Worm (Caenorhabditis elegans) whole organism, L3 larva: Measurements from ENCODE around the gene srh-127.

Experiments
- R02D3.7 ChIP-seq: fragments of 150-350 bp; optimal IDR thresholded peaks from 2 replicates; lab custom pipeline; 2014; ENCODE audit warnings: missing biosample characterization, missing genetic modification characterization
- aly-2 ChIP-seq: fragments of 150-350 bp; optimal IDR thresholded peaks from 2 replicates; lab custom pipeline; 2014; ENCODE audit warnings: missing biosample characterization, missing genetic modification characterization
- ceh-82 ChIP-seq: fragments of 150-350 bp; optimal IDR thresholded peaks from 2 replicates; lab custom pipeline; 2014; ENCODE audit warnings: missing biosample characterization, missing genetic modification characterization
- ceh-9 ChIP-seq: sonication (generic microtip); optimal IDR thresholded peaks from 2 replicates; lab custom pipeline; 2018; ENCODE audit warnings: missing biosample characterization, missing genetic modification characterization
- daf-12 ChIP-seq: fragments of 150-350 bp; optimal IDR thresholded peaks from 2 replicates; lab custom pipeline; 2014; ENCODE audit warnings: missing biosample characterization, missing genetic modification reagents, missing genetic modification characterization
- egl-27 ChIP-seq: sonication (generic microtip); optimal IDR thresholded peaks from 4 replicates; lab custom pipeline; 2017; ENCODE audit warnings: missing biosample characterization, missing genetic modification reagents, missing genetic modification characterization
- egl-5 ChIP-seq: fragments of 150-350 bp; optimal IDR thresholded peaks from 2 replicates; lab custom pipeline; 2017; ENCODE audit warnings: missing biosample characterization, missing genetic modification reagents, missing genetic modification characterization, inconsistent platforms
- elt-1 ChIP-seq: fragments of 150-350 bp; optimal IDR thresholded peaks from 2 replicates; lab custom pipeline; 2014; ENCODE audit warnings: missing biosample characterization, missing genetic modification characterization
- elt-2 ChIP-seq: sonication (generic microtip); optimal IDR thresholded peaks from 2 replicates; lab custom pipeline; 2016; ENCODE audit warnings: missing genetic modification reagents, mild to moderate bottlenecking, missing genetic modification characterization, missing compliant biosample characterization
- elt-3 ChIP-seq, 3 experiments: fragments of 150-350 bp in 1 of 3; sonication (generic microtip) in 2 of 3; optimal IDR thresholded peaks; 2 replicates in 2 of 3; 4 replicates in 1 of 3; lab custom pipeline; 2014 to 2017; ENCODE audit warnings: missing biosample characterization in 3 of 3, missing genetic modification characterization in 3 of 3
- eor-1 ChIP-seq, 2 experiments: fragments of 150-350 bp; optimal IDR thresholded peaks; 2 replicates each; lab custom pipeline; 2014 to 2018; ENCODE audit warnings: missing biosample characterization in 2 of 2, missing genetic modification characterization in 2 of 2
- fkh-10 ChIP-seq: sonication (generic microtip); optimal IDR thresholded peaks from 2 replicates; lab custom pipeline; 2017; ENCODE audit warnings: missing biosample characterization, missing genetic modification reagents, missing genetic modification characterization
- fkh-2 ChIP-seq: fragments of 150-350 bp; optimal IDR thresholded peaks from 2 replicates; lab custom pipeline; 2014; ENCODE audit warnings: missing biosample characterization, missing genetic modification reagents, missing genetic modification characterization
- fos-1 ChIP-seq: fragments of 150-350 bp; optimal IDR thresholded peaks from 2 replicates; lab custom pipeline; 2014; ENCODE audit warnings: missing biosample characterization, missing genetic modification characterization
- hmg-11 ChIP-seq: sonication (generic microtip); optimal IDR thresholded peaks from 2 replicates; lab custom pipeline; 2016; ENCODE audit warnings: missing genetic modification characterization, missing compliant biosample characterization
- jun-1 ChIP-seq: fragments of 150-350 bp; optimal IDR thresholded peaks from 2 replicates; lab custom pipeline; 2014; ENCODE audit warnings: missing biosample characterization, missing genetic modification reagents, missing genetic modification characterization
- lin-15B ChIP-seq: fragments of 150-350 bp; optimal IDR thresholded peaks from 2 replicates; lab custom pipeline; 2014; ENCODE audit warnings: missing biosample characterization, missing genetic modification characterization
- lsy-12 ChIP-seq: sonication (generic microtip); optimal IDR thresholded peaks from 2 replicates; lab custom pipeline; 2016; ENCODE audit warnings: mild to moderate bottlenecking, missing genetic modification characterization, missing compliant biosample characterization
- mdl-1 ChIP-seq: fragments of 150-350 bp; optimal IDR thresholded peaks from 2 replicates; lab custom pipeline; 2014; ENCODE audit warnings: missing biosample characterization, missing genetic modification characterization
- nfya-1 ChIP-seq: sonication (generic microtip); optimal IDR thresholded peaks from 2 replicates; lab custom pipeline; 2017; ENCODE audit warnings: missing genetic modification characterization, mild to moderate bottlenecking, missing compliant biosample characterization, antibody characterized with exemption, moderate library complexity; ENCODE audit not compliant: insufficient read depth
- nhr-11 ChIP-seq: fragments of 150-350 bp; optimal IDR thresholded peaks from 2 replicates; lab custom pipeline; 2014; ENCODE audit warnings: missing biosample characterization, missing genetic modification characterization
- nhr-12 ChIP-seq: fragments of 150-350 bp; optimal IDR thresholded peaks from 2 replicates; lab custom pipeline; 2014; ENCODE audit warnings: missing biosample characterization, missing genetic modification characterization
- nhr-25 ChIP-seq: sonication (generic microtip); optimal IDR thresholded peaks from 2 replicates; lab custom pipeline; 2017; ENCODE audit warnings: missing biosample characterization, missing genetic modification characterization
- nhr-28 ChIP-seq: fragments of 150-350 bp; optimal IDR thresholded peaks from 2 replicates; lab custom pipeline; 2014; ENCODE audit warnings: missing biosample characterization, missing genetic modification characterization
- nhr-43 ChIP-seq: sonication (generic microtip); optimal IDR thresholded peaks from 2 replicates; lab custom pipeline; 2016; ENCODE audit warnings: mild to moderate bottlenecking, missing genetic modification characterization, missing compliant biosample characterization; ENCODE audit not compliant: poor library complexity, severe bottlenecking
- nhr-67 ChIP-seq: fragments of 150-350 bp; optimal IDR thresholded peaks from 2 replicates; lab custom pipeline; 2014; ENCODE audit warnings: missing biosample characterization, missing genetic modification characterization
- nhr-76 ChIP-seq: fragments of 150-350 bp; sonication (generic microtip); optimal IDR thresholded peaks from 5 replicates; lab custom pipeline; 2014; ENCODE audit warnings: missing biosample characterization, missing genetic modification characterization
- nhr-77 ChIP-seq: fragments of 150-350 bp; optimal IDR thresholded peaks from 2 replicates; lab custom pipeline; 2014; ENCODE audit warnings: missing biosample characterization, missing genetic modification characterization
- pha-4 ChIP-seq: fragments of 150-350 bp; optimal IDR thresholded peaks from 2 replicates; lab custom pipeline; 2014; ENCODE audit warnings: missing biosample characterization, missing genetic modification reagents, missing genetic modification characterization
- pqm-1 ChIP-seq: fragments of 150-350 bp; optimal IDR thresholded peaks from 2 replicates; lab custom pipeline; 2017; ENCODE audit warnings: missing biosample characterization, missing genetic modification characterization, inconsistent platforms
- skn-1 ChIP-seq: fragments of 150-350 bp; optimal IDR thresholded peaks from 2 replicates; lab custom pipeline; 2014; ENCODE audit warnings: missing biosample characterization, missing genetic modification characterization
- snpc-4 ChIP-seq: fragments of 150-350 bp; optimal IDR thresholded peaks from 2 replicates; lab custom pipeline; 2014; ENCODE audit warnings: missing biosample characterization, missing genetic modification characterization
- tbx-2 ChIP-seq: sonication (generic microtip); optimal IDR thresholded peaks from 2 replicates; lab custom pipeline; 2016; ENCODE audit warnings: mild to moderate bottlenecking, missing genetic modification characterization, missing compliant biosample characterization
- unc-39 ChIP-seq: sonication (generic microtip); optimal IDR thresholded peaks from 4 replicates; lab custom pipeline; 2017; ENCODE audit warnings: missing biosample characterization, missing genetic modification characterization
- zag-1 ChIP-seq: fragments of 150-350 bp; optimal IDR thresholded peaks from 2 replicates; lab custom pipeline; 2014; ENCODE audit warnings: missing biosample characterization, missing genetic modification characterization
- ztf-4 ChIP-seq: fragments of 150-350 bp; optimal IDR thresholded peaks from 2 replicates; lab custom pipeline; 2014; ENCODE audit warnings: missing biosample characterization, missing genetic modification characterization

srh-127 gene

DNA sequence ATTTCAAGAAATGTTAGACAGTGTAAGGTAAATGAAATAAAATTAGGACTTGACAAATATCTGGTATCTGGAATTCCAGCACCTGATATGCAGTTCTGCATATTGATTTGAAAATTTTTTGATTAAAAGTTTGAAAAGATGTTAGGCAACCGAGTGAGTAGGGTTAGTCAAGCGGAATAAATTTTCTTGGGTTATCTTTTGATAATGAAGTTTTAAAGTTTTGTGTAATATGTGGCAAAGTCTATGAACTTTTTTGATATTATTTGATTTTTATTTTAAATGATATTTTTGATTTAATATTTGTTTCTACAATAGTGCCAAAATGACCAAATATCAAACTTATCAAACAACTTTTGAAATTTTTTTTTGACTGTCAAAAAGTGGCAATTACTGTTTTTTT is 23.6 kb upstream of the srh-127 start, which contains the start of gene srh-241:
TSS of gene srh-241 (minus strand) at position 101 of the 400 bp plus-strand sequence.
- TF ChIP-seq aly-2 (tag; lab: Kevin White, UChicago): no peak
- no peak for TF ChIP-seq fkh-2
- no peak for TF ChIP-seq nhr-25 (tag; lab: Kevin White, UChicago)
- TF ChIP-seq snpc-4 (tag; lab: Kevin White, UChicago): no peak
- no peak for TF ChIP-seq elt-3 (tag; optimal IDR thresholded peaks at IDR 0.05; lab: Kevin White, UChicago)
- TF ChIP-seq tbx-2 (tag; lab: Kevin White, UChicago): no peak
- TF ChIP-seq nfya-1 (tag; lab: Kevin White, UChicago): no peak
- TF ChIP-seq pqm-1 (tag; lab: Kevin White, UChicago): no peak
- no peak for TF ChIP-seq nhr-11 (tag; lab: Kevin White, UChicago)
- no peak for TF ChIP-seq unc-39
- TF ChIP-seq skn-1 (tag; lab: Kevin White, UChicago): no peak
- no peak for TF ChIP-seq nhr-12 (tag; lab: Kevin White, UChicago)
- no peak for TF ChIP-seq elt-1 (tag; lab: Kevin White, UChicago)

DNA sequence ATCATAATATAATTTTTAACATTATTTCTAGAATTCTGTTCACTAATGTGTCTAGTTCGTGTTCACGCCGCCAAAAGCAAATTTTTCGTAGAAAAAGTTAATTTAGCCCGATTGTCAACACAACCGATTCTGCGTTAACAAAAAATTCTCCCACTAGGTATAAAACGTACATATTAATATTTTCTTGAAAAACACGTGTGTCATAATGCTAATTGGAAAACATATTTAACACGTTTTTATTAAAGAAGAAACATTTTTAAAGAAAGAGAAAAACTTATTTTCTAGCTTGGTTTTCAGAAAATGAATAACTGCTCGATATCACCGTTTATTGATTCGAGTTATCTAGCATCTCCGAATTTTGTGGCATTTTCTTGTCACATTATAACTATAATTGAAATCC is 22.9 kb upstream of the srh-127 start, which contains the start of gene srh-243:
TSS of gene srh-243 (plus strand) at position 301 of the 400 bp plus-strand sequence.
- TF ChIP-seq ceh-82 (tag; lab: Kevin White, UChicago) (no peak), R02D3.7 (tag; lab: Kevin White, UChicago) (no peak), fkh-2 (no peak), nfya-1 (tag; lab: Kevin White, UChicago) (no peak), elt-2 (tag; lab: Kevin White, UChicago) (no peak), lsy-12 (tag; lab: Kevin White, UChicago) (no peak), nhr-76 (tag; lab: Kevin White, UChicago) (no peak), tbx-2 (tag; lab: Kevin White, UChicago) (no peak)

DNA sequence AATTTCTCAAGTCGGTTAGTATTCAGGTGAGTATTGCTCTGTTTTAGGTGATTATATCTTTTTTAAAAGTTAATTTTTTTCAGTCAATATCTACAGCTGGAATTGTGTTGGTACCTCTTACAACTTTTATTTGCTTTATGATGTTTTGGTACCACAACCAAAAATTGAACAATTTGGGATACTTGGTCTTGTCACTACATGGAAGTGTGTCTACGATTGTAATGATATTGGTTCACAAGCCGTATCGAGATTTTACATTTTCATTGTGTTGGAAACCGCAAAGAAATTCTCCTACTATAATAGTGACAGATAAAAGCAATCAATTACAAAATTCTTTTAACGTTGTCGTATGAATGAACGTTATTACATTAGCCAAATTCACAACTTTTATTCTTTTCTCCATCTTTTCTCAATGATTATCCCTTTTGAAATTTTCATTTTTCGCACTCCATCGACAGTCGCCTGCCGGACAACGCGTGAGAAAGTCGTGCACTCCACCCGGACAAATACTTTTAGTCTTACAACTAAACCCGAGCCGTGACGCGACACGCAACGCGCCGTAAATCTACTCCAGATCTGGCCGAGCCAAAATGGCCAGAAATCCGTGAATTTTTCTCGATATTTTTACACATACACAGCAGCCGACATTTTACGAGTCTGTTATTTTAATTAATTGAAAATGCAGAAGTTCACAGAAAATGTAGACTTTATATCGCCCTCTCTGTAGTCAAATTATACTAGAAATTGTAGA is 21.1 kb upstream of the srh-127 start:
- no peak for TF ChIP-seq egl-5 (tag; lab: Kevin White, UChicago)
- TF ChIP-seq mdl-1 (tag; lab: Kevin White, UChicago): no peak
- TF ChIP-seq nhr-28 (tag; lab: Kevin White, UChicago): no peak
- no peak for TF ChIP-seq eor-1 (tag; optimal IDR thresholded peaks at IDR 0.05; lab: Kevin White, UChicago)
- no peak for TF ChIP-seq nhr-25 (tag; lab: Kevin White, UChicago)
- no peak for TF ChIP-seq egl-27 (tag; lab: Kevin White, UChicago)
- TF ChIP-seq daf-12 (tag; lab: Kevin White, UChicago): no peak
- TF ChIP-seq pha-4 (tag; lab: Kevin White, UChicago): no peak
- TF ChIP-seq nhr-43: no peak
- TF ChIP-seq nhr-76 (tag; lab: Kevin White, UChicago): no peak
- no peak for TF ChIP-seq fkh-2
- TF ChIP-seq fos-1: no peak

DNA sequence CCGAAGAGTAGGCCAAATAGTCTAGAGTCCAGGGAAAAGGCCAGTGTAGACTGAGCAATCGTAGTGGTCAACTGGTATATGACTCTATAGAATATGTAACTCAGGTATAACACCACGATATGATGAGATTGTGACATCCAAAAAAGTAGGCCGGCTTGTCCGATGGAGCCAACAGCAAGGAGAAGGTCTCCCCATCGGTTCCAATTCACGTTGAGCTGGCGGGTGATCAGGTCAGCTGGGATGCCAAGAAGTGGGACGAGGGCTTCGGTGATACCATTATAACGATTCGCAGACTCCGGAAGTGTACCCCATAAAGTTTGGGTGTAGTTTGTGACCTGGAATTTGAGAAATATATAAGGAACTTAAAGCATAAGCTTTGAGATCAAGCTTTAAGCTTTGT is 20.1 kb upstream of the srh-127 start:
- TF ChIP-seq nhr-43 (no peak), lsy-12 (tag; lab: Kevin White, UChicago) (no peak), R02D3.7 (tag; lab: Kevin White, UChicago) (no peak), nhr-67 (tag; lab: Kevin White, UChicago) (no peak), snpc-4 (tag; lab: Kevin White, UChicago) (no peak), skn-1 (tag; lab: Kevin White, UChicago) (no peak), hmg-11 (tag; lab: Kevin White, UChicago) (no peak), ceh-9 (tag; lab: Kevin White, UChicago) (no peak), ztf-4 (tag; lab: Kevin White, UChicago) (no peak), fkh-10 (no peak)
- TF ChIP-seq, all 47 proteins: peak for 0

- no peak for TF ChIP-seq lin-15B (tag; lab: Kevin White, UChicago)
- peak; percentile 49 for TF ChIP-seq pqm-1 (tag; lab: Kevin White, UChicago)
- TF ChIP-seq zag-1 (tag; lab: Kevin White, UChicago): no peak
- no peak for TF ChIP-seq nhr-77
- TF ChIP-seq jun-1 (tag; lab: Kevin White, UChicago): no peak
- TF ChIP-seq fkh-2: no peak
- TF ChIP-seq nfya-1 (tag; lab: Kevin White, UChicago): no peak
- TF ChIP-seq skn-1 (tag; lab: Kevin White, UChicago): no peak
- TF ChIP-seq ceh-9 (tag; lab: Kevin White, UChicago): no peak
- no peak for TF ChIP-seq nhr-28 (tag; lab: Kevin White, UChicago)
- peak; percentile 75 for TF ChIP-seq elt-2 (tag; lab: Kevin White, UChicago)
- TF ChIP-seq egl-5 (tag; lab: Kevin White, UChicago): no peak
Observed at ce11 chrV:2875422-2875821, 17.7 kb upstream of the srh-127 start, which contains the start of gene folt-2. Gene folt-2, minus strand, starts transcription at chrV:2875600.
